Worm (Caenorhabditis elegans) whole organism, L2 larva: ENCODE results near the gene W04E12.7.

Experiments used
- F13H6.1 ChIP-seq: sonication (generic microtip); optimal IDR thresholded peaks from 2 replicates; lab custom pipeline; 2016; ENCODE audit warnings: missing genetic modification characterization, missing compliant biosample characterization
- R02D3.7 ChIP-seq: fragments of 150-350 bp; optimal IDR thresholded peaks from 2 replicates; lab custom pipeline; 2014; ENCODE audit warnings: missing biosample characterization, missing genetic modification characterization
- Y55F3AM.14 ChIP-seq: fragments of 200-800 bp; sonication (Bioruptor generic); optimal IDR thresholded peaks from 2 replicates; lab custom pipeline; 2018; ENCODE audit warnings: mild to moderate bottlenecking, missing genetic modification characterization, missing compliant biosample characterization
- ZK546.5 ChIP-seq: sonication (generic microtip); optimal IDR thresholded peaks from 2 replicates; lab custom pipeline; 2017; ENCODE audit warnings: missing biosample characterization, missing genetic modification characterization
- alr-1 ChIP-seq: fragments of 150-350 bp; optimal IDR thresholded peaks from 2 replicates; lab custom pipeline; 2014; ENCODE audit warnings: missing biosample characterization, missing genetic modification characterization
- aly-2 ChIP-seq: fragments of 150-350 bp; optimal IDR thresholded peaks from 2 replicates; lab custom pipeline; 2014; ENCODE audit warnings: missing biosample characterization, missing genetic modification characterization
- ama-1 ChIP-seq: fragments of 150-350 bp; optimal IDR thresholded peaks from 2 replicates; lab custom pipeline; 2018; ENCODE audit warnings: inconsistent platforms
- ceh-16 ChIP-seq: fragments of 150-350 bp; optimal IDR thresholded peaks from 2 replicates; lab custom pipeline; 2014; ENCODE audit warnings: missing biosample characterization, missing genetic modification characterization
- crh-2 ChIP-seq: sonication (generic microtip); optimal IDR thresholded peaks from 2 replicates; lab custom pipeline; 2017; ENCODE audit warnings: missing biosample characterization, missing genetic modification characterization
- dmd-4 ChIP-seq: sonication (generic microtip); optimal IDR thresholded peaks from 2 replicates; lab custom pipeline; 2017; ENCODE audit warnings: missing biosample characterization, missing genetic modification characterization
- egl-27 ChIP-seq: sonication (generic microtip); optimal IDR thresholded peaks from 3 replicates; lab custom pipeline; 2017; ENCODE audit warnings: missing biosample characterization, missing genetic modification reagents, missing genetic modification characterization
- elt-3 ChIP-seq: sonication (generic microtip); optimal IDR thresholded peaks from 2 replicates; lab custom pipeline; 2017; ENCODE audit warnings: missing biosample characterization, missing genetic modification characterization
- gmeb-1 ChIP-seq: fragments of 150-350 bp; optimal IDR thresholded peaks from 2 replicates; lab custom pipeline; 2014; ENCODE audit warnings: missing biosample characterization, missing genetic modification characterization
- lin-11 ChIP-seq: fragments of 150-350 bp; sonication (generic microtip); optimal IDR thresholded peaks from 2 replicates; lab custom pipeline; 2014; ENCODE audit warnings: missing biosample characterization, missing genetic modification characterization, inconsistent platforms, mixed read lengths
- lin-39 ChIP-seq: fragments of 150-350 bp; optimal IDR thresholded peaks from 2 replicates; lab custom pipeline; 2014; ENCODE audit warnings: missing biosample characterization, missing genetic modification reagents, missing genetic modification characterization
- lsy-2 ChIP-seq, 2 experiments: fragments of 150-350 bp in 1 of 2; sonication (generic microtip) in 1 of 2; optimal IDR thresholded peaks; 2 replicates each; lab custom pipeline; 2014 to 2017; ENCODE audit warnings: missing biosample characterization in 2 of 2, missing genetic modification characterization in 2 of 2
- mab-5 ChIP-seq: fragments of 150-350 bp; optimal IDR thresholded peaks from 2 replicates; lab custom pipeline; 2014; ENCODE audit warnings: missing biosample characterization, missing genetic modification characterization
- nhr-11 ChIP-seq: fragments of 150-350 bp; optimal IDR thresholded peaks from 2 replicates; lab custom pipeline; 2014; ENCODE audit warnings: missing biosample characterization, missing genetic modification characterization
- nhr-12 ChIP-seq: fragments of 150-350 bp; optimal IDR thresholded peaks from 2 replicates; lab custom pipeline; 2014; ENCODE audit warnings: missing biosample characterization, missing genetic modification characterization
- nhr-21 ChIP-seq: fragments of 150-350 bp; optimal IDR thresholded peaks from 2 replicates; lab custom pipeline; 2014; ENCODE audit warnings: missing biosample characterization, missing genetic modification characterization
- nhr-23 ChIP-seq: fragments of 150-350 bp; optimal IDR thresholded peaks from 2 replicates; lab custom pipeline; 2014; ENCODE audit warnings: missing biosample characterization, missing genetic modification reagents, missing genetic modification characterization
- nhr-237 ChIP-seq: fragments of 150-350 bp; optimal IDR thresholded peaks from 2 replicates; lab custom pipeline; 2014; ENCODE audit warnings: missing biosample characterization, missing genetic modification characterization
- nhr-25 ChIP-seq: fragments of 150-350 bp; sonication (generic microtip); optimal IDR thresholded peaks from 3 replicates; lab custom pipeline; 2014; ENCODE audit warnings: missing biosample characterization, missing genetic modification characterization
- nhr-6 ChIP-seq: fragments of 150-350 bp; optimal IDR thresholded peaks from 2 replicates; lab custom pipeline; 2014; ENCODE audit warnings: missing biosample characterization, missing genetic modification characterization
- nhr-77 ChIP-seq: fragments of 150-350 bp; optimal IDR thresholded peaks from 2 replicates; lab custom pipeline; 2014; ENCODE audit warnings: missing biosample characterization, missing genetic modification characterization
- peb-1 ChIP-seq: fragments of 150-350 bp; optimal IDR thresholded peaks from 2 replicates; lab custom pipeline; 2014; ENCODE audit warnings: missing biosample characterization, missing genetic modification characterization
- sem-4 ChIP-seq: fragments of 150-350 bp; optimal IDR thresholded peaks from 2 replicates; lab custom pipeline; 2014; ENCODE audit warnings: missing biosample characterization, missing genetic modification reagents, missing genetic modification characterization
- skn-1 ChIP-seq: sonication (generic microtip); optimal IDR thresholded peaks from 2 replicates; lab custom pipeline; 2017; ENCODE audit warnings: missing biosample characterization, missing genetic modification characterization
- sma-3 ChIP-seq: sonication (generic microtip); optimal IDR thresholded peaks from 2 replicates; lab custom pipeline; 2016; ENCODE audit warnings: missing genetic modification reagents, missing genetic modification characterization, missing compliant biosample characterization
- sma-9 ChIP-seq, 2 experiments: fragments of 150-350 bp in 1 of 2; sonication (generic microtip) in 1 of 2; optimal IDR thresholded peaks; 2 replicates each; lab custom pipeline; 2014 to 2016; ENCODE audit warnings: missing genetic modification characterization in 2 of 2, mild to moderate bottlenecking in 1 of 2, missing biosample characterization in 1 of 2, missing compliant biosample characterization in 1 of 2, missing genetic modification reagents in 1 of 2, moderate library complexity in 1 of 2
- unc-55 ChIP-seq: fragments of 150-350 bp; sonication (generic microtip); optimal IDR thresholded peaks from 3 replicates; lab custom pipeline; 2014; ENCODE audit warnings: missing biosample characterization, missing genetic modification reagents, missing genetic modification characterization
- zag-1 ChIP-seq: fragments of 150-350 bp; optimal IDR thresholded peaks from 2 replicates; lab custom pipeline; 2014; ENCODE audit warnings: missing biosample characterization, missing genetic modification characterization
- ztf-11 ChIP-seq: sonication (generic microtip); optimal IDR thresholded peaks from 2 replicates; lab custom pipeline; 2017; ENCODE audit warnings: missing biosample characterization, missing genetic modification characterization
- ztf-4 ChIP-seq: fragments of 150-350 bp; optimal IDR thresholded peaks from 2 replicates; lab custom pipeline; 2014; ENCODE audit warnings: missing biosample characterization, missing genetic modification characterization

The W04E12.7 gene

DNA sequence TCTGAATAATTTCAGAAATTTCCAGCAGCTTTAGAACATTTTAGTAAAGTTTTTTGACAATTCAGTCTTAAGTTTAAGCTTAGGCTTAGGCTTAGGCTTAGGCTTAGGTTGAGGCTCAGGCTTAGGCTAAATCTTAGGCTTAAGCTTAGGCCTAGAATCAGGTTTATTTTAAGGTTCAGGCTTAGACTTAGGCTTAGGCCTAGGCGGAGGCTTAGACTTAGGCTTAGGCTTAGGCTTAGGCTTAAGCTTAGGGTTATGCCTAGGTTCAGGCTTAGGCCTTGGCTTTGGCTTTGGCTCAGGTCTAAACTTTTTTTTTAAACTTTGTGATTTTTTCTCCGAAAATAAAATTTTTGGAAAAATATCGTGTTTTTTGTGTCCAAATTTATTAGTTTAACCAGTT, 18.7 kb downstream of the W04E12.7 start:
- TF ChIP-seq elt-3 (tag; lab: Kevin White, UChicago), result no peak
- TF ChIP-seq lin-11 (tag; lab: Kevin White, UChicago), result no peak
- no peak for TF ChIP-seq sma-3 (GFP tag; lab: Kevin White, UChicago)
- no peak for TF ChIP-seq lin-39 (tag; lab: Kevin White, UChicago)
- no peak for TF ChIP-seq nhr-25 (tag; lab: Kevin White, UChicago)
- no peak for TF ChIP-seq nhr-11 (tag; lab: Kevin White, UChicago)
- no peak for TF ChIP-seq skn-1
- TF ChIP-seq crh-2 (tag; lab: Kevin White, UChicago), result no peak
- no peak for TF ChIP-seq Y55F3AM.14 (GFP tag; lab: Kevin White, UChicago)
- TF ChIP-seq aly-2 (tag; lab: Kevin White, UChicago), result no peak

DNA sequence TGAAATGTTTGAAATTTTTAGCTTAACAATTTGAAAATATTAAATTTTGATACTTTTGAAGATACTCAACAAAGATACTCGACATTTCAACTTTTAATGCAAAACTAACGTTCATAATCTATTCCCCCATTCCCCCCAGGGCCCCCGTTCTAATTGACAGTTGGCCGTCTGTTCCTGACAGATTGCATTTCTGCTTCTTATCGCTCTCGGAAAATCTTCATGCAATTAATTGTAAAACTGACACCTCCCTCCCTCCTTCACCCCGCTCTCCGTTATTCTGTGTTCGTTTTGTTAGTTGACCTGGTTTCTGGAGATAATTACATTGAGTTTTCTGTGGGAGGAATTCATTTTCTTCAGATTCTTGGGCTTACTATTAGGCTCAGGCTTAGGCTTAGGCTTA, 19.4 kb downstream of the W04E12.7 start:
- TF ChIP-seq nhr-77 (tag; lab: Kevin White, UChicago), result no peak
- TF ChIP-seq dmd-4 (tag; lab: Kevin White, UChicago), result no peak
- TF ChIP-seq gmeb-1 (tag; lab: Kevin White, UChicago), result no peak
- no peak for TF ChIP-seq nhr-12
- no peak for TF ChIP-seq Y55F3AM.14 (GFP tag; lab: Kevin White, UChicago)
- no peak for TF ChIP-seq sma-3 (GFP tag; lab: Kevin White, UChicago)
- no peak for TF ChIP-seq sem-4 (tag; lab: Kevin White, UChicago)
- TF ChIP-seq egl-27 (tag; lab: Kevin White, UChicago), result no peak
- TF ChIP-seq skn-1, result no peak
- no peak for TF ChIP-seq nhr-23 (tag; lab: Kevin White, UChicago)
- no peak for TF ChIP-seq lin-11 (tag; lab: Kevin White, UChicago)
- TF ChIP-seq R02D3.7 (tag; lab: Kevin White, UChicago), result no peak
- no peak for TF ChIP-seq alr-1
- no peak for TF ChIP-seq F13H6.1 (tag; lab: Kevin White, UChicago)
- no peak for TF ChIP-seq ceh-16
- TF ChIP-seq aly-2 (tag; lab: Kevin White, UChicago), result no peak
- TF ChIP-seq, all 48 proteins: peak for 0

DNA sequence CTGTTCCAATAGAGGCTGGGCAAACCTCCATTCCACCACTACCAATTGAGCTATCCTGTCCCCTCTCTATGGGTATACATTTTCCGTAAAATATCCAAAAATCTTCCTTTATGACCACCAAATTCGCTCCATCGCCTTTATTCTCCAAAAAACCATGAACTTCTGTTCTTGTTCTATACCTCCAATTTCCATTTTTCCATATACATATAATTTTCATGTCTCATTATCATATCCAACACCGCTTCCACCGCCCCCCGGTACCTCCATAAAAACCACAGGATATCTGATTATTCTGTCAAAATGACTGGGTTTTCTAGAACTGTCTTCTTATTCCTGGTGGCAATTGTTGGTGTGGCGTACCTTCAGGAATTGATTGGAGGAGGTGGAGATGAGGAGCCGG, 21.5 kb downstream of the W04E12.7 start, which contains the start of gene Y43F8C.17:
Y43F8C.17 (plus strand) TSS at position 301 of the 400 bp plus-strand sequence.
- TF ChIP-seq sma-9 (GFP tag; optimal IDR thresholded peaks at IDR 0.05; lab: Kevin White, UChicago) (no peak), sma-9 (tag; optimal IDR thresholded peaks at IDR 0.05; lab: Kevin White, UChicago) (no peak), dmd-4 (tag; lab: Kevin White, UChicago) (no peak), unc-55 (GFP tag; lab: Kevin White, UChicago) (no peak), R02D3.7 (tag; lab: Kevin White, UChicago) (no peak), zag-1 (no peak), aly-2 (tag; lab: Kevin White, UChicago) (no peak), lsy-2 (tag; optimal IDR thresholded peaks at IDR 0.05; lab: Kevin White, UChicago) (no peak), ztf-11 (tag; lab: Kevin White, UChicago) (no peak), nhr-12 (no peak), ztf-4 (tag; lab: Kevin White, UChicago) (no peak), nhr-21 (tag; lab: Kevin White, UChicago) (no peak), nhr-6 (tag; lab: Kevin White, UChicago) (no peak)

DNA sequence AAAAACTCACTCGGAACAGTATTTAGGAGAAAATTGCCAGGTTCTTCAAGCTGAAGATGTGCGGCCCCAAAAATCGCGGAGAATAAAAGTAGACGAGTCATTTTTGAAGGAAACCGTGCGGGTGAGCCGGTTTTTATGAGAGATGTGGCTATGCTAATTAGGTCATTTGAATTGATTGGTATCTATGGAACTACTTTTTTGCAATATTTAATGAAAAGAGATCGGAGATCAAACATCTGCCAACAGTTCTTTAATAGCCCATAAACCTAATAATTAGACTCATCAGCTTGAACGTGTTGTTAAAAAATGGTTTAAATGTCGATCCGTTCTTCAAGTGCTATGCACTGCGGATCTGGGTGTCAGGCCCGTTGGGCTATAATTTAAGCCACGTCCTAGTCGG, 21.9 kb downstream of the W04E12.7 start, which contains the start of gene Y43F8C.16:
Y43F8C.16 (minus strand) TSS at position 101 of the 400 bp plus-strand sequence.
- TF ChIP-seq ztf-11 (tag; lab: Kevin White, UChicago) (no peak), nhr-6 (tag; lab: Kevin White, UChicago) (no peak), nhr-23 (tag; lab: Kevin White, UChicago) (no peak), ZK546.5 (tag; lab: Kevin White, UChicago) (no peak), peb-1 (tag; lab: Kevin White, UChicago) (no peak), ama-1 (no peak), mab-5 (tag; lab: Kevin White, UChicago) (no peak), sma-9 (GFP tag; optimal IDR thresholded peaks at IDR 0.05; lab: Kevin White, UChicago) (no peak), sma-9 (tag; optimal IDR thresholded peaks at IDR 0.05; lab: Kevin White, UChicago) (no peak), lin-39 (tag; lab: Kevin White, UChicago) (no peak), nhr-237 (tag; lab: Kevin White, UChicago) (no peak), crh-2 (tag; lab: Kevin White, UChicago) (no peak), Y55F3AM.14 (GFP tag; lab: Kevin White, UChicago) (no peak), ztf-4 (tag; lab: Kevin White, UChicago) (no peak), sma-3 (GFP tag; lab: Kevin White, UChicago) (no peak)
